Worm (Caenorhabditis elegans) whole organism, L2 larva: ENCODE data around the gene fil-2.

Experiments
- C34F6.9 ChIP-seq: fragments of 150-350 bp; optimal IDR thresholded peaks from 2 replicates; lab custom pipeline; 2014; ENCODE audit warnings: missing biosample characterization, missing genetic modification characterization
- F13H6.1 ChIP-seq: sonication (generic microtip); optimal IDR thresholded peaks from 2 replicates; lab custom pipeline; 2016; ENCODE audit warnings: missing genetic modification characterization, missing compliant biosample characterization
- R02D3.7 ChIP-seq: fragments of 150-350 bp; optimal IDR thresholded peaks from 2 replicates; lab custom pipeline; 2014; ENCODE audit warnings: missing biosample characterization, missing genetic modification characterization
- Y55F3AM.14 ChIP-seq: fragments of 200-800 bp; sonication (Bioruptor generic); optimal IDR thresholded peaks from 2 replicates; lab custom pipeline; 2018; ENCODE audit warnings: mild to moderate bottlenecking, missing genetic modification characterization, missing compliant biosample characterization
- alr-1 ChIP-seq: fragments of 150-350 bp; optimal IDR thresholded peaks from 2 replicates; lab custom pipeline; 2014; ENCODE audit warnings: missing biosample characterization, missing genetic modification characterization
- aly-2 ChIP-seq: fragments of 150-350 bp; optimal IDR thresholded peaks from 2 replicates; lab custom pipeline; 2014; ENCODE audit warnings: missing biosample characterization, missing genetic modification characterization
- ama-1 ChIP-seq: fragments of 150-350 bp; optimal IDR thresholded peaks from 2 replicates; lab custom pipeline; 2018; ENCODE audit warnings: inconsistent platforms
- blmp-1 ChIP-seq: sonication (generic microtip); optimal IDR thresholded peaks from 2 replicates; lab custom pipeline; 2017; ENCODE audit warnings: missing genetic modification characterization, mild to moderate bottlenecking, missing compliant biosample characterization, antibody characterized with exemption, moderate library complexity; ENCODE audit not compliant: insufficient read depth
- ceh-16 ChIP-seq: fragments of 150-350 bp; optimal IDR thresholded peaks from 2 replicates; lab custom pipeline; 2014; ENCODE audit warnings: missing biosample characterization, missing genetic modification characterization
- ceh-82 ChIP-seq: fragments of 150-350 bp; optimal IDR thresholded peaks from 2 replicates; lab custom pipeline; 2014; ENCODE audit warnings: missing biosample characterization, missing genetic modification characterization
- crh-2 ChIP-seq: sonication (generic microtip); optimal IDR thresholded peaks from 2 replicates; lab custom pipeline; 2017; ENCODE audit warnings: missing biosample characterization, missing genetic modification characterization
- dmd-4 ChIP-seq: sonication (generic microtip); optimal IDR thresholded peaks from 2 replicates; lab custom pipeline; 2017; ENCODE audit warnings: missing biosample characterization, missing genetic modification characterization
- egl-27 ChIP-seq: sonication (generic microtip); optimal IDR thresholded peaks from 3 replicates; lab custom pipeline; 2017; ENCODE audit warnings: missing biosample characterization, missing genetic modification reagents, missing genetic modification characterization
- elt-1 ChIP-seq: fragments of 150-350 bp; optimal IDR thresholded peaks from 2 replicates; lab custom pipeline; 2014; ENCODE audit warnings: missing biosample characterization, missing genetic modification characterization
- fos-1 ChIP-seq: fragments of 150-350 bp; optimal IDR thresholded peaks from 2 replicates; lab custom pipeline; 2014; ENCODE audit warnings: missing biosample characterization, missing genetic modification characterization
- gmeb-1 ChIP-seq: fragments of 150-350 bp; optimal IDR thresholded peaks from 2 replicates; lab custom pipeline; 2014; ENCODE audit warnings: missing biosample characterization, missing genetic modification characterization
- lin-11 ChIP-seq: fragments of 150-350 bp; sonication (generic microtip); optimal IDR thresholded peaks from 2 replicates; lab custom pipeline; 2014; ENCODE audit warnings: missing biosample characterization, missing genetic modification characterization, inconsistent platforms, mixed read lengths
- lin-13 ChIP-seq: fragments of 150-350 bp; optimal IDR thresholded peaks from 2 replicates; lab custom pipeline; 2014; ENCODE audit warnings: missing biosample characterization, missing genetic modification reagents, missing genetic modification characterization
- lin-39 ChIP-seq: fragments of 150-350 bp; optimal IDR thresholded peaks from 2 replicates; lab custom pipeline; 2014; ENCODE audit warnings: missing biosample characterization, missing genetic modification reagents, missing genetic modification characterization
- lsy-2 ChIP-seq, 2 experiments: fragments of 150-350 bp in 1 of 2; sonication (generic microtip) in 1 of 2; optimal IDR thresholded peaks; 2 replicates each; lab custom pipeline; 2014 to 2017; ENCODE audit warnings: missing biosample characterization in 2 of 2, missing genetic modification characterization in 2 of 2
- mab-5 ChIP-seq: fragments of 150-350 bp; optimal IDR thresholded peaks from 2 replicates; lab custom pipeline; 2014; ENCODE audit warnings: missing biosample characterization, missing genetic modification characterization
- mbf-1 ChIP-seq: sonication (generic microtip); optimal IDR thresholded peaks from 2 replicates; lab custom pipeline; 2017; ENCODE audit warnings: missing biosample characterization, missing genetic modification characterization
- mdl-1 ChIP-seq, 2 experiments: fragments of 150-350 bp in 1 of 2; sonication (generic microtip) in 1 of 2; optimal IDR thresholded peaks; 2 replicates each; lab custom pipeline; 2017; ENCODE audit warnings: missing biosample characterization in 2 of 2, missing genetic modification characterization in 2 of 2
- nhr-10 ChIP-seq: sonication (generic microtip); optimal IDR thresholded peaks from 2 replicates; lab custom pipeline; 2017; ENCODE audit warnings: missing biosample characterization, missing genetic modification characterization
- nhr-11 ChIP-seq: fragments of 150-350 bp; optimal IDR thresholded peaks from 2 replicates; lab custom pipeline; 2014; ENCODE audit warnings: missing biosample characterization, missing genetic modification characterization
- nhr-129 ChIP-seq: fragments of 150-350 bp; optimal IDR thresholded peaks from 2 replicates; lab custom pipeline; 2014; ENCODE audit warnings: missing biosample characterization, missing genetic modification characterization
- nhr-21 ChIP-seq: fragments of 150-350 bp; optimal IDR thresholded peaks from 2 replicates; lab custom pipeline; 2014; ENCODE audit warnings: missing biosample characterization, missing genetic modification characterization
- nhr-237 ChIP-seq: fragments of 150-350 bp; optimal IDR thresholded peaks from 2 replicates; lab custom pipeline; 2014; ENCODE audit warnings: missing biosample characterization, missing genetic modification characterization
- nhr-25 ChIP-seq: fragments of 150-350 bp; sonication (generic microtip); optimal IDR thresholded peaks from 3 replicates; lab custom pipeline; 2014; ENCODE audit warnings: missing biosample characterization, missing genetic modification characterization
- nhr-6 ChIP-seq: fragments of 150-350 bp; optimal IDR thresholded peaks from 2 replicates; lab custom pipeline; 2014; ENCODE audit warnings: missing biosample characterization, missing genetic modification characterization
- nhr-77 ChIP-seq: fragments of 150-350 bp; optimal IDR thresholded peaks from 2 replicates; lab custom pipeline; 2014; ENCODE audit warnings: missing biosample characterization, missing genetic modification characterization
- peb-1 ChIP-seq: fragments of 150-350 bp; optimal IDR thresholded peaks from 2 replicates; lab custom pipeline; 2014; ENCODE audit warnings: missing biosample characterization, missing genetic modification characterization
- sem-4 ChIP-seq: fragments of 150-350 bp; optimal IDR thresholded peaks from 2 replicates; lab custom pipeline; 2014; ENCODE audit warnings: missing biosample characterization, missing genetic modification reagents, missing genetic modification characterization
- sma-3 ChIP-seq: sonication (generic microtip); optimal IDR thresholded peaks from 2 replicates; lab custom pipeline; 2016; ENCODE audit warnings: missing genetic modification reagents, missing genetic modification characterization, missing compliant biosample characterization
- sma-9 ChIP-seq, 2 experiments: fragments of 150-350 bp in 1 of 2; sonication (generic microtip) in 1 of 2; optimal IDR thresholded peaks; 2 replicates each; lab custom pipeline; 2014 to 2016; ENCODE audit warnings: missing genetic modification characterization in 2 of 2, mild to moderate bottlenecking in 1 of 2, missing biosample characterization in 1 of 2, missing compliant biosample characterization in 1 of 2, missing genetic modification reagents in 1 of 2, moderate library complexity in 1 of 2
- snpc-4 ChIP-seq: fragments of 150-350 bp; optimal IDR thresholded peaks from 2 replicates; lab custom pipeline; 2014; ENCODE audit warnings: missing biosample characterization, missing genetic modification characterization
- unc-39 ChIP-seq: fragments of 150-350 bp; optimal IDR thresholded peaks from 2 replicates; lab custom pipeline; 2014; ENCODE audit warnings: missing biosample characterization, missing genetic modification characterization
- unc-55 ChIP-seq: fragments of 150-350 bp; sonication (generic microtip); optimal IDR thresholded peaks from 3 replicates; lab custom pipeline; 2014; ENCODE audit warnings: missing biosample characterization, missing genetic modification reagents, missing genetic modification characterization
- unc-62 ChIP-seq: fragments of 150-350 bp; optimal IDR thresholded peaks from 2 replicates; lab custom pipeline; 2014; ENCODE audit warnings: missing biosample characterization, missing genetic modification reagents, missing genetic modification characterization
- zag-1 ChIP-seq: fragments of 150-350 bp; optimal IDR thresholded peaks from 2 replicates; lab custom pipeline; 2014; ENCODE audit warnings: missing biosample characterization, missing genetic modification characterization
- ztf-1 ChIP-seq: fragments of 200-800 bp; sonication (Bioruptor generic); conservative IDR thresholded peaks from 2 replicates; pipeline ENCODE4 v1.3.6; 2022; ENCODE audit warnings: missing genetic modification characterization, missing compliant biosample characterization
- ztf-11 ChIP-seq: sonication (generic microtip); optimal IDR thresholded peaks from 2 replicates; lab custom pipeline; 2017; ENCODE audit warnings: missing biosample characterization, missing genetic modification characterization
- ztf-4 ChIP-seq: fragments of 150-350 bp; optimal IDR thresholded peaks from 2 replicates; lab custom pipeline; 2014; ENCODE audit warnings: missing biosample characterization, missing genetic modification characterization

Gene fil-2

DNA sequence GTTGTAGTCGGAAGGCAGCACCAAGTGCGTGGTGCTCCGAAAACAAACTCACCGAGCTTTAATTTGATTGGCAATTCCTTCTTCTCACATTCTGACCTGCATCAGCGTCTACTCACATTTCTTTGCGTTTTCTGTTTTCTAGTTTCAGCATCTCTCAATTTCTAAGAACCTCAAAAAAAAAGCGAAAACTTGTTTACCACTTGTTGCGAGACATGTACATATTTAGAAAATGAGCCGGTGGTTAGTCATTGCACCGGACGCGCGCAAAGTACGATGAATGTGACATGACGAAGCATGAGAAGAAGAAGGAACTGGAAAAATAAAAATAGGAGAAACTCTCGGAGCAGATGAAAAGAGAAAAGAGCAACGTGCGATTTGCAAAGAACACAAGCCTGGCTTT lies 34.2 kb upstream of the fil-2 start:
- TF ChIP-seq alr-1 (peak; percentile 43), unc-39 (tag; lab: Kevin White, UChicago) (no peak), lin-11 (tag; lab: Kevin White, UChicago) (peak; percentile 70), C34F6.9 (tag; lab: Kevin White, UChicago) (peak; percentile 36), lsy-2 (tag; optimal IDR thresholded peaks at IDR 0.05; lab: Kevin White, UChicago) (peak in 1 of 2 experiments; percentile 19), lin-13 (GFP tag; lab: Kevin White, UChicago) (no peak), nhr-129 (tag; lab: Kevin White, UChicago) (peak; percentile 23), nhr-21 (tag; lab: Kevin White, UChicago) (peak; percentile 53)

DNA sequence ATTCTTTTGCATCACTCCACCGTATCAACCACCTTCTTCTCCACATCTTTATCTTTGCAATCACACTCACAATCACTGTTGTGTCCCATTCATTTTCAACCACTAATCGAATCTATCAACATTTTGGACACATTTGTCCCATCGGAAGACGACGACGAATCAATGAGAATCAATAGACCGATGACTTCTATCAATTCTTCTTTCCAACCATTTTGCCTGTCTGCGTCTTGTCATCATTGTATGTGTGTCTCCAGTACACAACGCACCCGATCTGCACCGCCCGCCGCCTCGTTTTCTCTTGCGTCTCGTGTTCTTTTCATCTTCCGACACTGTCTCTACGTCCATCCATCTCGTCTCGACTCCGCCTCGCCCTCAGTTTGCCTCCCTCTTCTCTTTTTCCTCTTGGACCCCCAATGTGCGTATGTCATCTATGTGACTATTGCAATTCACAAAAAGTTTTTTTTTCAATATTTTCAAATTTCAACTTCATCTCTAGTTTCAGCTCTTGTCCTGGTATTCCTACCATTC lies 32.3 kb upstream of the fil-2 start, which contains the start of gene dmd-7:
Gene dmd-7, plus strand, starts transcription at position 478 of the 528 bp plus-strand sequence.
- TF ChIP-seq sem-4 (tag; lab: Kevin White, UChicago) (peak; percentile 87), snpc-4 (peak; percentile 14), nhr-237 (no peak), Y55F3AM.14 (peak; percentile 82), lin-39 (tag; lab: Kevin White, UChicago) (no peak), nhr-129 (tag; lab: Kevin White, UChicago) (peak; percentile 92), nhr-11 (tag; lab: Kevin White, UChicago) (no peak), ceh-16 (tag; lab: Kevin White, UChicago) (peak; percentile 52), sma-3 (GFP tag; lab: Kevin White, UChicago) (peak; percentile 97), dmd-4 (tag; lab: Kevin White, UChicago) (no peak), sma-9 (GFP tag; optimal IDR thresholded peaks at IDR 0.05; lab: Kevin White, UChicago) (peak; percentile 100), sma-9 (tag; optimal IDR thresholded peaks at IDR 0.05; lab: Kevin White, UChicago) (peak; percentile 96), C34F6.9 (tag; lab: Kevin White, UChicago) (peak; percentile 70), ama-1 (no peak), crh-2 (tag; lab: Kevin White, UChicago) (peak; percentile 89), nhr-77 (tag; lab: Kevin White, UChicago) (no peak), lin-13 (GFP tag; lab: Kevin White, UChicago) (peak; percentile 69), fos-1 (tag; lab: Kevin White, UChicago) (peak; percentile 69), lsy-2 (tag; optimal IDR thresholded peaks at IDR 0.05; lab: Kevin White, UChicago) (peak; percentile 50 to 82), zag-1 (tag; lab: Kevin White, UChicago) (peak; percentile 59), R02D3.7 (tag; lab: Kevin White, UChicago) (no peak), unc-62 (GFP tag; lab: Kevin White, UChicago) (no peak), nhr-6 (tag; lab: Kevin White, UChicago) (peak; percentile 78), F13H6.1 (tag; lab: Kevin White, UChicago) (peak; percentile 96), ztf-4 (tag; lab: Kevin White, UChicago) (peak; percentile 65), alr-1 (no peak), mdl-1 (tag; optimal IDR thresholded peaks at IDR 0.05; lab: Kevin White, UChicago) (peak; percentile 76 to 85), nhr-10 (tag; lab: Kevin White, UChicago) (peak; percentile 3), mab-5 (tag; lab: Kevin White, UChicago) (peak; percentile 78), egl-27 (peak; percentile 94), unc-39 (tag; lab: Kevin White, UChicago) (no peak), nhr-21 (tag; lab: Kevin White, UChicago) (peak; percentile 97), unc-55 (GFP tag; lab: Kevin White, UChicago) (peak; percentile 49), lin-11 (tag; lab: Kevin White, UChicago) (peak; percentile 51), gmeb-1 (tag; lab: Kevin White, UChicago) (peak; percentile 57), nhr-25 (peak; percentile 92), aly-2 (tag; lab: Kevin White, UChicago) (no peak), elt-1 (tag; lab: Kevin White, UChicago) (no peak), blmp-1 (peak; percentile 90)

- TF ChIP-seq ztf-11 (no peak), nhr-6 (tag; lab: Kevin White, UChicago) (peak; percentile 32), gmeb-1 (tag; lab: Kevin White, UChicago) (peak; percentile 50), Y55F3AM.14 (peak; percentile 60), ceh-82 (no peak), R02D3.7 (tag; lab: Kevin White, UChicago) (no peak), ztf-4 (tag; lab: Kevin White, UChicago) (no peak), alr-1 (no peak), peb-1 (tag; lab: Kevin White, UChicago) (no peak), snpc-4 (no peak), nhr-77 (tag; lab: Kevin White, UChicago) (no peak), sma-9 (GFP tag; optimal IDR thresholded peaks at IDR 0.05; lab: Kevin White, UChicago) (peak; percentile 99), sma-9 (tag; optimal IDR thresholded peaks at IDR 0.05; lab: Kevin White, UChicago) (no peak), mdl-1 (tag; optimal IDR thresholded peaks at IDR 0.05; lab: Kevin White, UChicago) (peak in 1 of 2 experiments; percentile 37), unc-39 (tag; lab: Kevin White, UChicago) (no peak), ztf-1 (no peak), sma-3 (GFP tag; lab: Kevin White, UChicago) (peak; percentile 88), ceh-16 (tag; lab: Kevin White, UChicago) (no peak), dmd-4 (tag; lab: Kevin White, UChicago) (no peak), lsy-2 (tag; optimal IDR thresholded peaks at IDR 0.05; lab: Kevin White, UChicago) (peak in 1 of 2 experiments; percentile 71), crh-2 (tag; lab: Kevin White, UChicago) (peak; percentile 55), fos-1 (tag; lab: Kevin White, UChicago) (peak; percentile 46), aly-2 (tag; lab: Kevin White, UChicago) (no peak), mbf-1 (tag; lab: Kevin White, UChicago) (no peak), nhr-237 (no peak), lin-11 (tag; lab: Kevin White, UChicago) (no peak), nhr-25 (peak; percentile 86), C34F6.9 (tag; lab: Kevin White, UChicago) (no peak), egl-27 (peak; percentile 73), ama-1 (no peak), unc-62 (GFP tag; lab: Kevin White, UChicago) (peak; percentile 51), nhr-11 (tag; lab: Kevin White, UChicago) (no peak)
Observed at ce11 chrV:6247397-6247796, 31.4 kb upstream of the fil-2 start.
